Worm (Caenorhabditis elegans): ENCODE results near the gene srx-87.

srx-87 gene

DNA sequence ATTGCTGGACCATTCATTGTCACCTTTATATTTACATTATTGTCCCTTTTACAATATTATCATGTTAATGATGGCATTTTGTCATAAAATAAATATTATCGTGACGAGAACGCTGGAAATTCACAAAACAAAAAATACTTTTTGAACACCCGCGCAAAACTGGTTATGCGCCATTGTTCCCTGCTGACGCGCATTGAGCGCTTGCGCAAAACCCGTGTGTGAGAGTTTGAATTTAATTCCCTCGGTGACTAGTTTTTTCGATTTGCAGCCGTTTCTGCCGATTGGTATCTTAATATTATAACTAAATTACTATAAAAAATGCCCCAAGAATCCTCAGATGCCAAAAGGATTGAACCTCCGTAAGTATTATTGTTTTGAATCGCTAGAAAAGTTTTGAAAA lies 43.2 kb upstream of the srx-87 start, which contains the start of gene pafo-1:
pafo-1 (plus strand) TSS at position 256 of the 400 bp plus-strand sequence.
- no peak for TF ChIP-seq nhr-237 (tag; optimal IDR thresholded peaks at IDR 0.05)
- peak; percentile 89 for TF ChIP-seq nhr-43 (tag; optimal IDR thresholded peaks at IDR 0.05; ENCODE audit: poor library complexity, severe bottlenecking)
- no peak for TF ChIP-seq unc-62 (GFP tag; optimal IDR thresholded peaks at IDR 0.05)
- TF ChIP-seq ztf-4 (tag; optimal IDR thresholded peaks at IDR 0.05) = no peak
- TF ChIP-seq fkh-2 (tag; optimal IDR thresholded peaks at IDR 0.05) = no peak
- peak; percentile 26 for TF ChIP-seq egl-27 (tag; optimal IDR thresholded peaks at IDR 0.05)
- TF ChIP-seq eor-1 (tag; optimal IDR thresholded peaks at IDR 0.05) = no peak
- peak; percentile 66 for TF ChIP-seq nhr-25 (tag; optimal IDR thresholded peaks at IDR 0.05)
- no peak for TF ChIP-seq fos-1 (tag; optimal IDR thresholded peaks at IDR 0.05)
- peak; percentile 61 for TF ChIP-seq ceh-28 (tag; optimal IDR thresholded peaks at IDR 0.05)
- TF ChIP-seq sea-2 (GFP tag; optimal IDR thresholded peaks at IDR 0.05) = no peak
- TF ChIP-seq ZK546.5 (tag; optimal IDR thresholded peaks at IDR 0.05) = no peak
- TF ChIP-seq elt-3 (tag; optimal IDR thresholded peaks at IDR 0.05) = no peak
- no peak for TF ChIP-seq nhr-76 (tag; optimal IDR thresholded peaks at IDR 0.05)
- TF ChIP-seq nhr-77 (tag; optimal IDR thresholded peaks at IDR 0.05) = no peak
- TF ChIP-seq pha-4 (tag; optimal IDR thresholded peaks at IDR 0.05) = peak; percentile 90
- no peak for TF ChIP-seq elt-1 (tag; optimal IDR thresholded peaks at IDR 0.05)
- peak; percentile 79 for TF ChIP-seq lsy-12 (tag; optimal IDR thresholded peaks at IDR 0.05)
- TF ChIP-seq ztf-11 (tag; optimal IDR thresholded peaks at IDR 0.05) = no peak
- TF ChIP-seq aly-2 (tag; optimal IDR thresholded peaks at IDR 0.05) = peak; percentile 73
- no peak for TF ChIP-seq nhr-11 (tag; optimal IDR thresholded peaks at IDR 0.05)
- TF ChIP-seq mml-1 (tag; optimal IDR thresholded peaks at IDR 0.05) = no peak
- TF ChIP-seq mdl-1 (tag; optimal IDR thresholded peaks at IDR 0.05) = no peak
- no peak for TF ChIP-seq nhr-12 (tag; optimal IDR thresholded peaks at IDR 0.05)
- peak; percentile 87 for TF ChIP-seq lin-15B (tag; optimal IDR thresholded peaks at IDR 0.05)
- TF ChIP-seq tbx-2 (tag; optimal IDR thresholded peaks at IDR 0.05) = peak; percentile 79
- no peak for TF ChIP-seq nhr-28 (tag; optimal IDR thresholded peaks at IDR 0.05)
- TF ChIP-seq hmg-11 (tag; optimal IDR thresholded peaks at IDR 0.05) = no peak
- peak; percentile 70 for TF ChIP-seq snpc-4 (tag; optimal IDR thresholded peaks at IDR 0.05)
- peak; percentile 74 for TF ChIP-seq lin-39 (tag; optimal IDR thresholded peaks at IDR 0.05)
- TF ChIP-seq R02D3.7 (tag; optimal IDR thresholded peaks at IDR 0.05) = peak; percentile 77
- peak; percentile 67 for TF ChIP-seq ceh-82 (tag; optimal IDR thresholded peaks at IDR 0.05)
- no peak for TF ChIP-seq ama-1 (optimal IDR thresholded peaks at IDR 0.05)
- TF ChIP-seq nhr-23 (tag; optimal IDR thresholded peaks at IDR 0.05) = peak; percentile 80
- no peak for TF ChIP-seq nhr-67 (tag; optimal IDR thresholded peaks at IDR 0.05)
- TF ChIP-seq elt-2 (tag; optimal IDR thresholded peaks at IDR 0.05) = peak; percentile 52
- no peak for TF ChIP-seq egl-5 (tag; optimal IDR thresholded peaks at IDR 0.05)
- TF ChIP-seq jun-1 (tag; optimal IDR thresholded peaks at IDR 0.05) = peak; percentile 86
- TF ChIP-seq fkh-10 (GFP tag; optimal IDR thresholded peaks at IDR 0.05) = peak; percentile 30
- TF ChIP-seq daf-12 (tag; optimal IDR thresholded peaks at IDR 0.05) = no peak
- peak; percentile 23 for TF ChIP-seq pqm-1 (tag; optimal IDR thresholded peaks at IDR 0.05)
- peak; percentile 74 for TF ChIP-seq skn-1 (tag; optimal IDR thresholded peaks at IDR 0.05)
- peak; percentile 19 for TF ChIP-seq zag-1 (tag; optimal IDR thresholded peaks at IDR 0.05)
- TF ChIP-seq ceh-9 (tag; optimal IDR thresholded peaks at IDR 0.05) = no peak
- TF ChIP-seq nfya-1 (tag; optimal IDR thresholded peaks at IDR 0.05; ENCODE audit: insufficient read depth) = peak; percentile 85
- TF ChIP-seq unc-39 (tag; optimal IDR thresholded peaks at IDR 0.05) = no peak
- peak; percentile 26 for TF ChIP-seq ceh-16 (tag; optimal IDR thresholded peaks at IDR 0.05)

DNA sequence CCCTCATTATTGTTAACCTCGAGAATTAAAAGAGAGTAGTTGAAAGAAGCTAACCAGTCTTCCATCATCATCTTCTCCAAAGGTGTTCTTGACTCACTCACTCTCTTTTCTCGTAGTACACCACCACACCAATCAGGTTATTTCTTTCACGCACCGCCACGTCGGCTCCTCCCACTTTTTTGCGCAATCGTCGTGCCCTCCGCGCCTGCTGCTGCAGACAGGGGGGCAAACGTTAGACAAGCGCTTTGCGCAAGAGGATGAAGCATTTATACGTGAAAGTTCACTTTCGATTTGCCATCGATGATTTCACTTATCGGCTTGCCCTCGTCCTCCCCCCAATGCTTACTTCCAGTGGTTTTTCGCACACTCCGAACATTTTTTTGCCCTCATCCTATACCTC lies 39.3 kb upstream of the srx-87 start:
- no peak for TF ChIP-seq nhr-23 (tag; optimal IDR thresholded peaks at IDR 0.05)
- peak; percentile 61 for TF ChIP-seq nfya-1 (tag; optimal IDR thresholded peaks at IDR 0.05; ENCODE audit: insufficient read depth)
- peak; percentile 73 for TF ChIP-seq nhr-25 (tag; optimal IDR thresholded peaks at IDR 0.05)

All from whole organism, L3 larva.